Fruit fly (Drosophila melanogaster) whole organism, embryonic: ENCODE results near the gene CG42488.

Source experiments
- BtbVII ChIP-seq: fragments of 200-800 bp; sonication (Bioruptor generic); optimal IDR thresholded peaks from 3 replicates; lab custom pipeline; 2017; ENCODE audit warnings: missing biosample characterization, mild to moderate bottlenecking, missing genetic modification characterization
- CG10431 ChIP-seq: fragments of 200-800 bp; sonication (Bioruptor generic); optimal IDR thresholded peaks from 3 replicates; lab custom pipeline; 2018; ENCODE audit warnings: missing biosample characterization, mild to moderate bottlenecking, missing genetic modification characterization
- CG12071 ChIP-seq: fragments of 200-800 bp; sonication (Bioruptor generic); optimal IDR thresholded peaks from 3 replicates; lab custom pipeline; 2018; ENCODE audit warnings: missing biosample characterization, mild to moderate bottlenecking, missing genetic modification characterization
- CG14014 ChIP-seq: fragments of 200-800 bp; sonication (Bioruptor generic); IDR thresholded peaks from 2 replicates; pipeline ENCODE4 v1.3.6; 2022; ENCODE audit warnings: missing biosample characterization, missing genetic modification characterization
- CG14965 ChIP-seq: fragments of 200-800 bp; sonication (Bioruptor generic); optimal IDR thresholded peaks from 2 replicates; lab custom pipeline; 2016; ENCODE audit warnings: missing biosample characterization, missing genetic modification characterization, borderline replicate concordance
- CG15601 ChIP-seq: fragments of 200-800 bp; sonication (Bioruptor generic); optimal IDR thresholded peaks from 3 replicates; lab custom pipeline; 2019; ENCODE audit warnings: missing biosample characterization, mild to moderate bottlenecking, missing genetic modification characterization, moderate library complexity
- CG17612 ChIP-seq: fragments of 200-800 bp; sonication (Bioruptor generic); IDR thresholded peaks from 2 replicates; pipeline ENCODE4 v1.3.6; 2022; ENCODE audit warnings: missing biosample characterization, missing genetic modification characterization
- CG2875 ChIP-seq: fragments of 200-800 bp; sonication (Bioruptor generic); optimal IDR thresholded peaks from 2 replicates; lab custom pipeline; 2017; ENCODE audit warnings: missing biosample characterization, mild to moderate bottlenecking, missing genetic modification characterization, missing genetic modification reagents
- CG32532 ChIP-seq: fragments of 200-800 bp; sonication (Bioruptor generic); IDR thresholded peaks from 2 replicates; pipeline ENCODE4 v1.3.6; 2022; ENCODE audit warnings: missing biosample characterization, missing genetic modification characterization
- CG6175 ChIP-seq: fragments of 200-800 bp; sonication (Bioruptor generic); IDR thresholded peaks from 3 replicates; pipeline ENCODE4 v1.3.6; 2022; ENCODE audit warnings: missing biosample characterization, missing genetic modification characterization
- CG7271 ChIP-seq: fragments of 200-800 bp; sonication (Bioruptor generic); optimal IDR thresholded peaks from 2 replicates; lab custom pipeline; 2018; ENCODE audit warnings: missing biosample characterization, mild to moderate bottlenecking, missing genetic modification characterization, moderate library complexity
- CoRest ChIP-seq: fragments of 200-800 bp; sonication (Bioruptor generic); optimal IDR thresholded peaks from 3 replicates; lab custom pipeline; 2018; ENCODE audit warnings: missing biosample characterization, mild to moderate bottlenecking, missing genetic modification characterization, moderate library complexity
- CrebB ChIP-seq: fragments of 200-800 bp; sonication (Bioruptor generic); optimal IDR thresholded peaks from 3 replicates; lab custom pipeline; 2018; ENCODE audit warnings: missing biosample characterization, mild to moderate bottlenecking, missing genetic modification characterization
- Dfd ChIP-seq, 2 experiments: fragments of >200 bp; optimal IDR thresholded peaks; 2 replicates each; lab custom pipeline; 2017; ENCODE audit warnings: missing biosample characterization in 2 of 2, missing genetic modification characterization in 2 of 2
- Eip74EF ChIP-seq, 2 experiments: fragments of 200-800 bp in 1 of 2; fragments of >200 bp in 1 of 2; sonication (Bioruptor generic) in 1 of 2; optimal IDR thresholded peaks; 2 replicates each; lab custom pipeline; 2017 to 2019; ENCODE audit warnings: missing biosample characterization in 2 of 2, missing genetic modification characterization in 2 of 2, mild to moderate bottlenecking in 1 of 2, moderate library complexity in 1 of 2
- H2.0 ChIP-seq: fragments of 200-800 bp; sonication (Bioruptor generic); IDR thresholded peaks from 2 replicates; pipeline ENCODE4 v1.3.6; 2022; ENCODE audit warnings: missing biosample characterization, missing genetic modification characterization
- Hey ChIP-seq: fragments of 200-800 bp; sonication (Bioruptor generic); optimal IDR thresholded peaks from 3 replicates; lab custom pipeline; 2018; ENCODE audit warnings: missing biosample characterization, mild to moderate bottlenecking, missing genetic modification characterization
- Hmr ChIP-seq: fragments of 200-800 bp; sonication (Bioruptor generic); optimal IDR thresholded peaks from 3 replicates; lab custom pipeline; 2017; ENCODE audit warnings: mild to moderate bottlenecking, missing biosample characterization, missing genetic modification reagents, missing genetic modification characterization
- Hr51 ChIP-seq, 2 experiments: fragments of 200-800 bp; sonication (Bioruptor generic); optimal IDR thresholded peaks; 2 replicates in 1 of 2; 3 replicates in 1 of 2; lab custom pipeline; 2016 to 2018; ENCODE audit warnings: missing biosample characterization in 2 of 2, missing genetic modification characterization in 2 of 2, mild to moderate bottlenecking in 1 of 2, moderate library complexity in 1 of 2
- Kr ChIP-seq: fragments of 200-800 bp; sonication (Bioruptor generic); optimal IDR thresholded peaks from 2 replicates; lab custom pipeline; 2017; ENCODE audit warnings: missing biosample characterization, mild to moderate bottlenecking, missing genetic modification characterization
- Meics ChIP-seq: fragments of 200-800 bp; sonication (Bioruptor generic); optimal IDR thresholded peaks from 2 replicates; lab custom pipeline; 2017; ENCODE audit warnings: missing biosample characterization, mild to moderate bottlenecking, missing genetic modification characterization
- Myb ChIP-seq: fragments of 200-800 bp; sonication (Bioruptor generic); optimal IDR thresholded peaks from 2 replicates; lab custom pipeline; 2016; ENCODE audit warnings: missing biosample characterization, missing genetic modification characterization
- Oli ChIP-seq: fragments of 200-800 bp; sonication (Bioruptor generic); optimal IDR thresholded peaks from 2 replicates; lab custom pipeline; 2018; ENCODE audit warnings: missing biosample characterization, mild to moderate bottlenecking, missing genetic modification characterization, moderate library complexity
- Sox100B ChIP-seq: fragments of 200-800 bp; sonication (Bioruptor generic); optimal IDR thresholded peaks from 3 replicates; lab custom pipeline; 2018; ENCODE audit warnings: missing biosample characterization, mild to moderate bottlenecking, missing genetic modification characterization
- Vsx1 ChIP-seq: fragments of 200-800 bp; sonication (Bioruptor generic); optimal IDR thresholded peaks from 2 replicates; lab custom pipeline; 2017; ENCODE audit warnings: missing biosample characterization, mild to moderate bottlenecking, missing genetic modification characterization, missing genetic modification reagents
- caup ChIP-seq: fragments of 200-800 bp; sonication (Bioruptor generic); optimal IDR thresholded peaks from 3 replicates; lab custom pipeline; 2017; ENCODE audit warnings: missing biosample characterization, mild to moderate bottlenecking, missing genetic modification characterization, moderate library complexity; ENCODE audit not compliant: severe bottlenecking
- chinmo ChIP-seq: fragments of 200-800 bp; sonication (Bioruptor generic); IDR thresholded peaks from 4 replicates; pipeline ENCODE4 v1.3.6; 2022; ENCODE audit warnings: missing biosample characterization, missing genetic modification characterization; ENCODE audit not compliant: partially characterized antibody
- da ChIP-seq: fragments of 200-800 bp; sonication (Bioruptor generic); optimal IDR thresholded peaks from 2 replicates; lab custom pipeline; 2016; ENCODE audit warnings: missing biosample characterization, missing genetic modification characterization
- dmrt11E ChIP-seq: fragments of 200-800 bp; sonication (Bioruptor generic); optimal IDR thresholded peaks from 3 replicates; lab custom pipeline; 2018; ENCODE audit warnings: missing biosample characterization, mild to moderate bottlenecking, missing genetic modification characterization, moderate library complexity
- dmrt99B ChIP-seq: fragments of 200-800 bp; sonication (Bioruptor generic); optimal IDR thresholded peaks from 2 replicates; lab custom pipeline; 2018; ENCODE audit warnings: missing biosample characterization, mild to moderate bottlenecking, missing genetic modification characterization, moderate library complexity
- fd102C ChIP-seq: fragments of 200-800 bp; sonication (Bioruptor generic); optimal IDR thresholded peaks from 2 replicates; lab custom pipeline; 2018; ENCODE audit warnings: missing biosample characterization, mild to moderate bottlenecking, missing genetic modification characterization, moderate library complexity
- fd96Cb ChIP-seq: fragments of 200-800 bp; sonication (Bioruptor generic); optimal IDR thresholded peaks from 2 replicates; lab custom pipeline; 2018; ENCODE audit warnings: missing biosample characterization, mild to moderate bottlenecking, missing genetic modification characterization, moderate library complexity
- ftz-f1 ChIP-seq: fragments of 200-800 bp; sonication (Bioruptor generic); optimal IDR thresholded peaks from 2 replicates; lab custom pipeline; 2016; ENCODE audit warnings: missing biosample characterization, missing genetic modification characterization
- gsb-n ChIP-seq: fragments of 200-800 bp; sonication (Bioruptor generic); optimal IDR thresholded peaks from 3 replicates; lab custom pipeline; 2018; ENCODE audit warnings: missing biosample characterization, mild to moderate bottlenecking, missing genetic modification characterization
- jing ChIP-seq: fragments of 200-800 bp; sonication (Bioruptor generic); optimal IDR thresholded peaks from 2 replicates; lab custom pipeline; 2018; ENCODE audit warnings: missing biosample characterization, mild to moderate bottlenecking, missing genetic modification characterization
- jumu ChIP-seq: fragments of 200-800 bp; sonication (Bioruptor generic); optimal IDR thresholded peaks from 3 replicates; lab custom pipeline; 2016; ENCODE audit warnings: missing biosample characterization, missing genetic modification characterization
- lola ChIP-seq, 3 experiments: fragments of >200 bp in 2 of 3; fragments of 200-800 bp in 1 of 3; sonication (Bioruptor generic) in 1 of 3; optimal IDR thresholded peaks; 2 replicates each; lab custom pipeline; 2017 to 2019; ENCODE audit warnings: missing biosample characterization in 3 of 3, missing genetic modification characterization in 3 of 3, mild to moderate bottlenecking in 1 of 3, moderate library complexity in 1 of 3
- maf-S ChIP-seq: fragments of 200-800 bp; sonication (Bioruptor generic); optimal IDR thresholded peaks from 2 replicates; lab custom pipeline; 2016; ENCODE audit warnings: missing biosample characterization, missing genetic modification characterization
- nmo ChIP-seq: fragments of 200-800 bp; sonication (Bioruptor generic); optimal IDR thresholded peaks from 2 replicates; lab custom pipeline; 2018; ENCODE audit warnings: missing biosample characterization, mild to moderate bottlenecking, missing genetic modification characterization, moderate library complexity
- pho ChIP-seq: fragments of 200-800 bp; sonication (Bioruptor generic); optimal IDR thresholded peaks from 2 replicates; lab custom pipeline; 2016; ENCODE audit warnings: missing biosample characterization, missing genetic modification characterization
- run ChIP-seq: fragments of 200-800 bp; sonication (Bioruptor generic); optimal IDR thresholded peaks from 3 replicates; lab custom pipeline; 2018; ENCODE audit warnings: missing biosample characterization, mild to moderate bottlenecking, missing genetic modification characterization
- sens-2 ChIP-seq: fragments of 200-800 bp; sonication (Bioruptor generic); IDR thresholded peaks from 2 replicates; pipeline ENCODE4 v1.3.6; 2022; ENCODE audit warnings: missing biosample characterization, missing genetic modification characterization
- sr ChIP-seq: fragments of 200-800 bp; sonication (Bioruptor generic); IDR thresholded peaks from 3 replicates; pipeline ENCODE4 v1.3.6; 2022; ENCODE audit warnings: missing biosample characterization, missing genetic modification characterization
- stwl ChIP-seq: fragments of 200-800 bp; sonication (Bioruptor generic); optimal IDR thresholded peaks from 3 replicates; lab custom pipeline; 2018; ENCODE audit warnings: missing biosample characterization, mild to moderate bottlenecking, missing genetic modification characterization, moderate library complexity
- tap ChIP-seq: fragments of 200-800 bp; optimal IDR thresholded peaks from 3 replicates; lab custom pipeline; 2019; ENCODE audit warnings: missing biosample characterization, mild to moderate bottlenecking, missing genetic modification characterization, moderate library complexity
- tll ChIP-seq, 2 experiments: fragments of 200-800 bp in 1 of 2; fragments of >200 bp in 1 of 2; sonication (Bioruptor generic) in 1 of 2; optimal IDR thresholded peaks; 2 replicates each; lab custom pipeline; 2017 to 2019; ENCODE audit warnings: missing biosample characterization in 2 of 2, missing genetic modification characterization in 2 of 2, mild to moderate bottlenecking in 1 of 2, moderate library complexity in 1 of 2
- twi ChIP-seq: fragments of 200-800 bp; optimal IDR thresholded peaks from 2 replicates; lab custom pipeline; 2019; ENCODE audit warnings: missing biosample characterization, mild to moderate bottlenecking, missing genetic modification characterization, moderate library complexity
- unc-4 ChIP-seq: fragments of 200-800 bp; sonication (Bioruptor generic); IDR thresholded peaks from 2 replicates; pipeline ENCODE4 v1.3.6; 2022; ENCODE audit warnings: missing biosample characterization, missing genetic modification characterization; ENCODE audit not compliant: partially characterized antibody

CG42488 gene

DNA sequence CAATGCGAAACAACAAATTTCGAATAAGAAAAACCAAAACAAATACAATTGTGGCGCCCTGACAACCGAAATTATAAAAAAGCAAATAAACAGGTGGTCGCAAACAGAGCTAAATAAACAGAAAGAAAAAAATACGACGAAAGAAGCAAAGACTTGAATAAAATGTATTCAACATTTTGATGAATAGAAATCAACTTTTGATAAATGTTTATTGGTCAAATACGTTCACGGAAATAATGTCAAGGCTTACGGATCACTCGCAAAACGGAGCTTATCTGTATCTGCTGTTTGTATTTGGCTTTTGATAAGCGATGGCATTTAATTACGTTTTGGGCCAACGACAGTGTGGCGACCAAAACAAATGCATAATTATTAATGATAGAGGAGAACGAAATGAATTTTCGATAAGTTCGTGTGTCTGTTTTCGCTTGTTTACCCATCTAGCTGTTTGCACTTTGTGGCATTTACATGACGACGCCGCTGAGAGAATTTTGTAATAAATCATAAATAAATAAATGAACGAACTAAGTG is 29.7 kb upstream of the CG42488 start (continued):
- TF ChIP-seq CG17612 (GFP tag; lab: Robert Waterston, UW) (no peak), Hey (peak; percentile 11), Myb (GFP tag; lab: Kevin White, UChicago) (peak; percentile 30), twi (tag; lab: Kevin White, UChicago) (peak; percentile 25), Hr51 (GFP tag; optimal IDR thresholded peaks at IDR 0.05; lab: Kevin White, UChicago) (peak in 1 of 2 experiments; percentile 51), CG15601 (tag; lab: Kevin White, UChicago) (peak; percentile 67), tll (GFP tag; optimal IDR thresholded peaks at IDR 0.05; lab: Kevin White, UChicago) (peak in 1 of 2 experiments; percentile 52), tap (tag; lab: Kevin White, UChicago) (peak; percentile 47), ftz-f1 (GFP tag; lab: Kevin White, UChicago) (peak; percentile 27), Sox100B (GFP tag; lab: Kevin White, UChicago) (peak; percentile 72), Vsx1 (GFP tag; lab: Kevin White, UChicago) (peak; percentile 67), CG12071 (peak; percentile 46), lola (GFP tag; optimal IDR thresholded peaks at IDR 0.05; lab: Kevin White, UChicago) (peak in 1 of 3 experiments; percentile 68), nmo (GFP tag; lab: Kevin White, UChicago) (no peak), BtbVII (GFP tag; lab: Kevin White, UChicago) (peak; percentile 78), da (peak; percentile 19), fd96Cb (no peak), CG14965 (GFP tag; lab: Kevin White, UChicago) (peak; percentile 23), CoRest (tag; lab: Kevin White, UChicago) (peak; percentile 61), CG32532 (GFP tag; lab: Robert Waterston, UW) (no peak), dmrt11E (peak; percentile 68), maf-S (GFP tag; lab: Kevin White, UChicago) (peak; percentile 21), Meics (GFP tag; lab: Kevin White, UChicago) (peak; percentile 38), sr (GFP tag; lab: Robert Waterston, UW) (no peak), sens-2 (GFP tag; lab: Robert Waterston, UW) (0 out of 2 replicates have a peak, but pooled peaks have one; percentile 21), CrebB (tag; lab: Kevin White, UChicago) (peak; percentile 79), Dfd (GFP tag; optimal IDR thresholded peaks at IDR 0.05; lab: Kevin White, UChicago) (no peak), CG14014 (GFP tag; lab: Robert Waterston, UW) (peak; percentile 26; the same call in 1 of the 2 replicates), stwl (tag; lab: Kevin White, UChicago) (peak; percentile 5), dmrt99B (tag; lab: Kevin White, UChicago) (peak; percentile 62), gsb-n (tag; lab: Kevin White, UChicago) (peak; percentile 70), pho (no peak), fd102C (GFP tag; lab: Kevin White, UChicago) (peak; percentile 56), CG7271 (no peak), CG6175 (GFP tag; lab: Robert Waterston, UW) (no peak), H2.0 (GFP tag; lab: Robert Waterston, UW) (no peak), jing (GFP tag; lab: Kevin White, UChicago) (no peak), CG2875 (GFP tag; lab: Kevin White, UChicago) (peak; percentile 58), Eip74EF (GFP tag; optimal IDR thresholded peaks at IDR 0.05; lab: Kevin White, UChicago) (peak in 1 of 2 experiments; percentile 71), unc-4 (GFP tag; lab: Robert Waterston, UW) (no peak), Kr (GFP tag; lab: Kevin White, UChicago) (peak; percentile 57), jumu (GFP tag; lab: Kevin White, UChicago) (no peak), Oli (peak; percentile 18), run (tag; lab: Kevin White, UChicago) (peak; percentile 87), chinmo (0 out of 4 replicates have a peak, but pooled peaks have one; percentile 62), caup (GFP tag; lab: Kevin White, UChicago) (peak; percentile 56), CG10431 (GFP tag; lab: Kevin White, UChicago) (peak; percentile 28), Hmr (GFP tag; lab: Kevin White, UChicago) (peak; percentile 63)
